Fruit fly (Drosophila melanogaster) whole organism, embryonic: ENCODE data around the gene Socs36E.

ENCODE experiments used
- Atf-2 ChIP-seq: fragments of 200-800 bp; sonication (Bioruptor generic); optimal IDR thresholded peaks from 2 replicates; lab custom pipeline; 2016; ENCODE audit warnings: missing biosample characterization, missing genetic modification characterization
- C15 ChIP-seq: fragments of 200-800 bp; sonication (Bioruptor generic); IDR thresholded peaks from 3 replicates; pipeline ENCODE4 v1.3.6; 2022; ENCODE audit warnings: missing biosample characterization, missing genetic modification characterization
- CG10654 ChIP-seq: fragments of 200-800 bp; sonication (Bioruptor generic); optimal IDR thresholded peaks from 2 replicates; lab custom pipeline; 2016; ENCODE audit warnings: missing biosample characterization, missing genetic modification characterization
- CG10979 ChIP-seq: fragments of 200-800 bp; sonication (Bioruptor generic); optimal IDR thresholded peaks from 2 replicates; lab custom pipeline; 2018; ENCODE audit warnings: missing biosample characterization, mild to moderate bottlenecking, missing genetic modification characterization, moderate library complexity
- CG11085 ChIP-seq: fragments of 200-800 bp; sonication (Bioruptor generic); IDR thresholded peaks from 2 replicates; pipeline ENCODE4 v1.3.6; 2022; ENCODE audit warnings: missing biosample characterization, missing genetic modification characterization
- CG11696 ChIP-seq: fragments of 200-800 bp; sonication (Bioruptor generic); IDR thresholded peaks from 2 replicates; pipeline ENCODE4 v1.3.6; 2022; ENCODE audit warnings: missing biosample characterization, missing genetic modification characterization
- CG11723 ChIP-seq: fragments of 200-800 bp; sonication (Bioruptor generic); optimal IDR thresholded peaks from 2 replicates; lab custom pipeline; 2017; ENCODE audit warnings: missing biosample characterization, mild to moderate bottlenecking, missing genetic modification characterization
- CG12155 ChIP-seq: fragments of 200-800 bp; sonication (Bioruptor generic); optimal IDR thresholded peaks from 3 replicates; lab custom pipeline; 2016; ENCODE audit warnings: missing biosample characterization, missing genetic modification characterization
- CG12391 ChIP-seq: fragments of 200-800 bp; sonication (Bioruptor generic); optimal IDR thresholded peaks from 3 replicates; lab custom pipeline; 2018; ENCODE audit warnings: missing biosample characterization, mild to moderate bottlenecking, missing genetic modification characterization, moderate library complexity
- CG12769 ChIP-seq: fragments of 200-800 bp; sonication (Bioruptor generic); optimal IDR thresholded peaks from 2 replicates; lab custom pipeline; 2019; ENCODE audit warnings: missing biosample characterization, mild to moderate bottlenecking, missing genetic modification characterization, moderate library complexity
- CG14965 ChIP-seq: fragments of 200-800 bp; sonication (Bioruptor generic); optimal IDR thresholded peaks from 2 replicates; lab custom pipeline; 2016; ENCODE audit warnings: missing biosample characterization, missing genetic modification characterization, borderline replicate concordance
- CG17186 ChIP-seq: fragments of 200-800 bp; sonication (Bioruptor generic); optimal IDR thresholded peaks from 3 replicates; lab custom pipeline; 2017; ENCODE audit warnings: missing biosample characterization, missing genetic modification reagents, missing genetic modification characterization
- CG17568 ChIP-seq: fragments of 200-800 bp; sonication (Bioruptor generic); optimal IDR thresholded peaks from 2 replicates; lab custom pipeline; 2018; ENCODE audit warnings: missing biosample characterization, mild to moderate bottlenecking, missing genetic modification characterization, moderate library complexity
- CG17802 ChIP-seq: fragments of 200-800 bp; sonication (Bioruptor generic); optimal IDR thresholded peaks from 2 replicates; lab custom pipeline; 2018; ENCODE audit warnings: missing biosample characterization, mild to moderate bottlenecking, missing genetic modification characterization, moderate library complexity
- CG1832 ChIP-seq: fragments of 200-800 bp; sonication (Bioruptor generic); optimal IDR thresholded peaks from 2 replicates; lab custom pipeline; 2017; ENCODE audit warnings: missing biosample characterization, mild to moderate bottlenecking, missing genetic modification characterization, inconsistent platforms
- CG18619 ChIP-seq: fragments of 200-800 bp; sonication (Bioruptor generic); optimal IDR thresholded peaks from 3 replicates; lab custom pipeline; 2017; ENCODE audit warnings: missing biosample characterization, mild to moderate bottlenecking, missing genetic modification characterization
- CG2129 ChIP-seq: fragments of 200-800 bp; sonication (Bioruptor generic); IDR thresholded peaks from 2 replicates; pipeline ENCODE4 v1.3.6; 2022; ENCODE audit warnings: missing biosample characterization, missing genetic modification characterization; ENCODE audit not compliant: partially characterized antibody
- CG32772 ChIP-seq: fragments of 200-800 bp; sonication (Bioruptor generic); IDR thresholded peaks from 2 replicates; pipeline ENCODE4 v1.3.6; 2022; ENCODE audit warnings: missing biosample characterization, missing genetic modification characterization
- CG5245 ChIP-seq: fragments of 200-800 bp; sonication (Bioruptor generic); optimal IDR thresholded peaks from 3 replicates; lab custom pipeline; 2016; ENCODE audit warnings: missing biosample characterization, missing genetic modification characterization
- CG6791 ChIP-seq: fragments of 200-800 bp; sonication (Bioruptor generic); IDR thresholded peaks from 3 replicates; pipeline ENCODE4 v1.3.6; 2022; ENCODE audit warnings: missing biosample characterization, missing genetic modification characterization; ENCODE audit not compliant: partially characterized antibody
- CG9437 ChIP-seq: fragments of 200-800 bp; sonication (Bioruptor generic); optimal IDR thresholded peaks from 2 replicates; lab custom pipeline; 2018; ENCODE audit warnings: missing biosample characterization, mild to moderate bottlenecking, missing genetic modification characterization
- CG9727 ChIP-seq: fragments of 200-800 bp; sonication (Bioruptor generic); optimal IDR thresholded peaks from 3 replicates; lab custom pipeline; 2017; ENCODE audit warnings: missing biosample characterization, mild to moderate bottlenecking, missing genetic modification characterization
- CTCF ChIP-seq: fragments of 200-800 bp; sonication (Bioruptor generic); optimal IDR thresholded peaks from 2 replicates; lab custom pipeline; 2017; ENCODE audit warnings: missing biosample characterization, mild to moderate bottlenecking, missing genetic modification characterization, moderate library complexity
- Camta ChIP-seq: fragments of 200-800 bp; sonication (Bioruptor generic); optimal IDR thresholded peaks from 2 replicates; lab custom pipeline; 2016; ENCODE audit warnings: missing biosample characterization, missing genetic modification characterization
- CoRest ChIP-seq: fragments of 200-800 bp; sonication (Bioruptor generic); optimal IDR thresholded peaks from 3 replicates; lab custom pipeline; 2018; ENCODE audit warnings: missing biosample characterization, mild to moderate bottlenecking, missing genetic modification characterization, moderate library complexity
- CrebB ChIP-seq: fragments of 200-800 bp; sonication (Bioruptor generic); optimal IDR thresholded peaks from 3 replicates; lab custom pipeline; 2018; ENCODE audit warnings: missing biosample characterization, mild to moderate bottlenecking, missing genetic modification characterization
- D19A ChIP-seq: fragments of 200-800 bp; optimal IDR thresholded peaks from 3 replicates; lab custom pipeline; 2019; ENCODE audit warnings: missing biosample characterization, mild to moderate bottlenecking, missing genetic modification characterization, moderate library complexity
- Dbx ChIP-seq: fragments of 200-800 bp; sonication (Bioruptor generic); IDR thresholded peaks from 3 replicates; pipeline ENCODE4 v1.3.6; 2022; ENCODE audit warnings: missing biosample characterization, missing genetic modification characterization
- Dref ChIP-seq: fragments of 200-800 bp; sonication (Bioruptor generic); IDR thresholded peaks from 2 replicates; pipeline ENCODE4 v1.3.6; 2022; ENCODE audit warnings: missing biosample characterization, missing genetic modification characterization
- Ets97D ChIP-seq: fragments of 200-800 bp; sonication (Bioruptor generic); optimal IDR thresholded peaks from 3 replicates; lab custom pipeline; 2016; ENCODE audit warnings: missing biosample characterization, missing genetic modification characterization
- Fer2 ChIP-seq: fragments of 200-800 bp; sonication (Bioruptor generic); optimal IDR thresholded peaks from 2 replicates; lab custom pipeline; 2018; ENCODE audit warnings: missing biosample characterization, mild to moderate bottlenecking, missing genetic modification characterization, moderate library complexity
- Gsc ChIP-seq: fragments of 200-800 bp; sonication (Bioruptor generic); IDR thresholded peaks from 2 replicates; pipeline ENCODE4 v1.3.6; 2022; ENCODE audit warnings: missing biosample characterization, missing genetic modification characterization
- Hr78 ChIP-seq, 2 experiments: fragments of 200-800 bp in 1 of 2; fragments of >200 bp in 1 of 2; sonication (Bioruptor generic) in 1 of 2; optimal IDR thresholded peaks; 2 replicates each; lab custom pipeline; 2017 to 2019; ENCODE audit warnings: missing biosample characterization in 2 of 2, missing genetic modification characterization in 2 of 2, mild to moderate bottlenecking in 1 of 2, moderate library complexity in 1 of 2
- NC2α ChIP-seq: fragments of 200-800 bp; sonication (Bioruptor generic); optimal IDR thresholded peaks from 2 replicates; lab custom pipeline; 2016; ENCODE audit warnings: missing biosample characterization, missing genetic modification characterization
- Sox102F ChIP-seq: fragments of 200-800 bp; sonication (Bioruptor generic); optimal IDR thresholded peaks from 2 replicates; lab custom pipeline; 2018; ENCODE audit warnings: missing biosample characterization, mild to moderate bottlenecking, missing genetic modification characterization, moderate library complexity
- Tbp ChIP-seq: fragments of >200 bp; optimal IDR thresholded peaks from 2 replicates; lab custom pipeline; 2018; ENCODE audit warnings: missing biosample characterization, missing genetic modification characterization
- YL-1 ChIP-seq: fragments of 200-800 bp; sonication (Bioruptor generic); optimal IDR thresholded peaks from 3 replicates; lab custom pipeline; 2017; ENCODE audit warnings: missing biosample characterization, mild to moderate bottlenecking, missing genetic modification characterization
- abd-A ChIP-seq: fragments of 200-800 bp; sonication (Bioruptor generic); optimal IDR thresholded peaks from 3 replicates; lab custom pipeline; 2019; ENCODE audit warnings: missing biosample characterization, mild to moderate bottlenecking, missing genetic modification characterization, moderate library complexity
- ac ChIP-seq: fragments of 200-800 bp; sonication (Bioruptor generic); optimal IDR thresholded peaks from 3 replicates; lab custom pipeline; 2017; ENCODE audit warnings: missing biosample characterization, mild to moderate bottlenecking, missing genetic modification characterization
- al ChIP-seq: fragments of 200-800 bp; sonication (Bioruptor generic); IDR thresholded peaks from 2 replicates; pipeline ENCODE4 v1.3.6; 2022; ENCODE audit warnings: missing biosample characterization, missing genetic modification characterization
- bigmax ChIP-seq: fragments of 200-800 bp; sonication (Bioruptor generic); optimal IDR thresholded peaks from 2 replicates; lab custom pipeline; 2018; ENCODE audit warnings: missing biosample characterization, mild to moderate bottlenecking, missing genetic modification characterization
- bowl ChIP-seq: fragments of 200-800 bp; sonication (Bioruptor generic); IDR thresholded peaks from 2 replicates; pipeline ENCODE4 v1.3.6; 2022; ENCODE audit warnings: missing biosample characterization, missing genetic modification characterization
- cg ChIP-seq: fragments of 200-800 bp; sonication (Bioruptor generic); optimal IDR thresholded peaks from 3 replicates; lab custom pipeline; 2019; ENCODE audit warnings: missing biosample characterization, mild to moderate bottlenecking, missing genetic modification characterization, moderate library complexity
- corto ChIP-seq: fragments of 200-800 bp; sonication (Bioruptor generic); optimal IDR thresholded peaks from 2 replicates; lab custom pipeline; 2016; ENCODE audit warnings: missing biosample characterization, mild to moderate bottlenecking, missing genetic modification characterization, moderate library complexity
- cwo ChIP-seq: fragments of 200-800 bp; sonication (Bioruptor generic); optimal IDR thresholded peaks from 3 replicates; lab custom pipeline; 2017; ENCODE audit warnings: missing biosample characterization, missing genetic modification characterization, mild to moderate bottlenecking, moderate library complexity, missing genetic modification reagents
- dm ChIP-seq: fragments of 200-800 bp; sonication (Bioruptor generic); optimal IDR thresholded peaks from 3 replicates; lab custom pipeline; 2016; ENCODE audit warnings: missing biosample characterization, missing genetic modification characterization
- lola ChIP-seq, 3 experiments: fragments of >200 bp in 2 of 3; fragments of 200-800 bp in 1 of 3; sonication (Bioruptor generic) in 1 of 3; optimal IDR thresholded peaks; 2 replicates each; lab custom pipeline; 2017 to 2019; ENCODE audit warnings: missing biosample characterization in 3 of 3, missing genetic modification characterization in 3 of 3, mild to moderate bottlenecking in 1 of 3, moderate library complexity in 1 of 3
- nmo ChIP-seq: fragments of 200-800 bp; sonication (Bioruptor generic); optimal IDR thresholded peaks from 2 replicates; lab custom pipeline; 2018; ENCODE audit warnings: missing biosample characterization, mild to moderate bottlenecking, missing genetic modification characterization, moderate library complexity
- sima ChIP-seq: fragments of 200-800 bp; sonication (Bioruptor generic); optimal IDR thresholded peaks from 2 replicates; lab custom pipeline; 2016; ENCODE audit warnings: missing biosample characterization, missing genetic modification characterization
- toy ChIP-seq: fragments of 200-800 bp; sonication (Bioruptor generic); IDR thresholded peaks from 2 replicates; pipeline ENCODE4 v1.3.6; 2022; ENCODE audit warnings: missing biosample characterization, missing genetic modification characterization
- ttk ChIP-seq: fragments of 200-800 bp; sonication (Bioruptor generic); IDR thresholded peaks from 2 replicates; pipeline ENCODE4 v2.1.2; 2022; ENCODE audit warnings: missing biosample characterization, missing genetic modification characterization

Gene Socs36E

DNA sequence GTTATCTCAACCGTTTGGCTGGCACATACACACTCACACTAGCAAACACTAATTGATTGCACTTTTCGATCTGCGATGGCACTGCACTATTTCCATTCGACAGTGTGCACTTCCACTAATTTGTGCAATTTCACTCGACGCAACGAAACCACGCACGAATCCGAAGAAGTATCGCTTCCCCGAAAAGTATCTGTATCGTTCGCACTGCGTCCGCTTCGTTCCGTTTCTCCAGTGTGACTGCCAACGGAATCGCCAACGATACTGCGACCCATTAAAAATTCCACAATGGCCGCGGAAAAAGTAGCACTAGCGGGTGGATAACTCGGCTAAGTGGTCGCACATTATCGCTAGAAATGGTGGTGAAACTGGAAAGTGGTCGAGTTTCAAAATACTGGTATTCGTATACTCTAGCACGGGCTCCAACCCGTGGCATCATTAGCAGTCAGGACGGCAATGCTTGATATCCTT is at the start of gene Socs36E (continued):
- TF ChIP-seq abd-A (tag; lab: Kevin White, UChicago): peak; percentile 95
- no peak for TF ChIP-seq bigmax
- TF ChIP-seq CG10979 (tag; lab: Kevin White, UChicago): peak; percentile 0
- TF ChIP-seq Gsc (GFP tag; lab: Robert Waterston, UW): no peak
- peak; percentile 27 for TF ChIP-seq Tbp (GFP tag; lab: Kevin White, UChicago)
- TF ChIP-seq cwo: no peak
- TF ChIP-seq Camta (GFP tag; lab: Kevin White, UChicago): no peak
- TF ChIP-seq Dref (GFP tag; lab: Robert Waterston, UW): peak; percentile 50
- no peak for TF ChIP-seq ttk (GFP tag; lab: Robert Waterston, UW)
- TF ChIP-seq CG6791 (GFP tag; lab: Robert Waterston, UW): peak; percentile 72; the same call in 2 of the 3 replicates
- no peak for TF ChIP-seq D19A (tag; lab: Kevin White, UChicago)
- TF ChIP-seq dm: peak; percentile 80
- TF ChIP-seq CG14965 (GFP tag; lab: Kevin White, UChicago): no peak
- no peak for TF ChIP-seq Sox102F (GFP tag; lab: Kevin White, UChicago)
- TF ChIP-seq CG12769: peak; percentile 91
- TF ChIP-seq CG5245 (GFP tag; lab: Kevin White, UChicago): no peak
- no peak for TF ChIP-seq CG12155
- TF ChIP-seq Hr78 (GFP tag; optimal IDR thresholded peaks at IDR 0.05; lab: Kevin White, UChicago): no peak
- no peak for TF ChIP-seq Fer2 (tag; lab: Kevin White, UChicago)
- no peak for TF ChIP-seq corto (GFP tag; lab: Kevin White, UChicago)
- peak; percentile 42 for TF ChIP-seq NC2α
- no peak for TF ChIP-seq CG11085 (GFP tag; lab: Robert Waterston, UW)
- TF ChIP-seq CG9727 (GFP tag; lab: Kevin White, UChicago): no peak
- TF ChIP-seq CG17802 (tag; lab: Kevin White, UChicago): peak; percentile 26
- no peak for TF ChIP-seq cg (GFP tag; lab: Kevin White, UChicago)
- peak; percentile 87 for TF ChIP-seq CG17186 (GFP tag; lab: Kevin White, UChicago)
- TF ChIP-seq CG9437: peak; percentile 7
- no peak for TF ChIP-seq YL-1 (GFP tag; lab: Kevin White, UChicago)
- TF ChIP-seq Dbx (GFP tag; lab: Robert Waterston, UW): peak; percentile 64
- TF ChIP-seq CG10654 (GFP tag; lab: Kevin White, UChicago): no peak
- no peak for TF ChIP-seq sima
- TF ChIP-seq CG2129 (GFP tag; lab: Robert Waterston, UW): no peak
- TF ChIP-seq CrebB: peak; percentile 49
- TF ChIP-seq Atf-2 (GFP tag; lab: Kevin White, UChicago): peak; percentile 11
- peak; percentile 91 for TF ChIP-seq Ets97D
- TF ChIP-seq CoRest (tag; lab: Kevin White, UChicago): peak; percentile 44
- TF ChIP-seq CG11696: no peak
- no peak for TF ChIP-seq CG1832 (GFP tag; lab: Kevin White, UChicago)
- TF ChIP-seq bowl (GFP tag; lab: Robert Waterston, UW): no peak
- no peak for TF ChIP-seq toy
- no peak for TF ChIP-seq CG32772 (GFP tag; lab: Robert Waterston, UW)
- TF ChIP-seq CTCF: peak; percentile 81
- peak; percentile 7 for TF ChIP-seq CG18619
- peak; percentile 73 for TF ChIP-seq nmo (GFP tag; lab: Kevin White, UChicago)
- TF ChIP-seq CG12391 (tag; lab: Kevin White, UChicago): peak; percentile 51
- no peak for TF ChIP-seq CG11723 (GFP tag; lab: Kevin White, UChicago)
- no peak for TF ChIP-seq C15 (GFP tag; lab: Robert Waterston, UW)
- no peak for TF ChIP-seq ac (GFP tag; lab: Kevin White, UChicago)
- TF ChIP-seq al (GFP tag; lab: Robert Waterston, UW): 0 out of 2 replicates have a peak, but pooled peaks have one; percentile 37
- no peak for TF ChIP-seq CG17568 (GFP tag; lab: Kevin White, UChicago)
- no peak for TF ChIP-seq lola (GFP tag; optimal IDR thresholded peaks at IDR 0.05; lab: Kevin White, UChicago)
